Fruit fly (Drosophila melanogaster): ENCODE measurements around the gene SP1029.

SP1029 gene

dm6 chr3R:29257890-29258691 is 7.8 kb upstream of the SP1029 start:
- no peak for TF ChIP-seq Optix (GFP tag; IDR thresholded peaks at IDR 0.05)
- TF ChIP-seq pnt (GFP tag; optimal IDR thresholded peaks at IDR 0.05), result no peak
- TF ChIP-seq dmrt99B (tag; optimal IDR thresholded peaks at IDR 0.05), result no peak
- TF ChIP-seq HLH54F (GFP tag; optimal IDR thresholded peaks at IDR 0.05), result no peak
- TF ChIP-seq bigmax (GFP tag; optimal IDR thresholded peaks at IDR 0.05), result no peak
- no peak for TF ChIP-seq unpg (GFP tag; optimal IDR thresholded peaks at IDR 0.05)
- no peak for TF ChIP-seq CG33557 (GFP tag; optimal IDR thresholded peaks at IDR 0.05)
- TF ChIP-seq MESR4 (GFP tag; optimal IDR thresholded peaks at IDR 0.05), result no peak
- no peak for TF ChIP-seq Sin3A (optimal IDR thresholded peaks at IDR 0.05)
- TF ChIP-seq Asciz (GFP tag; optimal IDR thresholded peaks at IDR 0.05), result no peak
- TF ChIP-seq hb (GFP tag; IDR thresholded peaks at IDR 0.05; ENCODE audit: partially characterized antibody), result no peak
- TF ChIP-seq CG1647 (GFP tag; optimal IDR thresholded peaks at IDR 0.05), result no peak
- no peak for TF ChIP-seq CG10209 (GFP tag; optimal IDR thresholded peaks at IDR 0.05)
- peak; percentile 50 for TF ChIP-seq nerfin-1 (tag; optimal IDR thresholded peaks at IDR 0.05)
- TF ChIP-seq CG6765 (GFP tag; optimal IDR thresholded peaks at IDR 0.05), result no peak
- no peak for TF ChIP-seq Sry-β (GFP tag; optimal IDR thresholded peaks at IDR 0.05)
- no peak for TF ChIP-seq rib (GFP tag; IDR thresholded peaks at IDR 0.05)
- no peak for TF ChIP-seq org-1 (GFP tag; optimal IDR thresholded peaks at IDR 0.05)
- TF ChIP-seq CG9932 (GFP tag; IDR thresholded peaks at IDR 0.05), result no peak
- no peak for TF ChIP-seq lmd (GFP tag; IDR thresholded peaks at IDR 0.05)
- TF ChIP-seq dmrt11E (tag; optimal IDR thresholded peaks at IDR 0.05), result no peak
- no peak for TF ChIP-seq E2f2 (GFP tag; IDR thresholded peaks at IDR 0.05)
- TF ChIP-seq Abd-B (GFP tag; optimal IDR thresholded peaks at IDR 0.05), result no peak
- TF ChIP-seq CG7745 (tag; optimal IDR thresholded peaks at IDR 0.05), result no peak
- TF ChIP-seq HmgD (GFP tag; optimal IDR thresholded peaks at IDR 0.05), result no peak
- no peak for TF ChIP-seq CTCF (GFP tag; optimal IDR thresholded peaks at IDR 0.05)
- TF ChIP-seq insv (GFP tag; optimal IDR thresholded peaks at IDR 0.05), result peak in 1 of 2 experiments; percentile 95
- no peak for TF ChIP-seq CG11093 (GFP tag; IDR thresholded peaks at IDR 0.05)
- peak; percentile 41 for TF ChIP-seq kni (GFP tag; optimal IDR thresholded peaks at IDR 0.05)
- TF ChIP-seq CG1832 (GFP tag; optimal IDR thresholded peaks at IDR 0.05), result peak; percentile 60
- no peak for TF ChIP-seq CG18262 (tag; optimal IDR thresholded peaks at IDR 0.05)
- no peak for TF ChIP-seq B-H1 (GFP tag; IDR thresholded peaks at IDR 0.05)
- no peak for TF ChIP-seq CG14050 (GFP tag; IDR thresholded peaks at IDR 0.05)
- TF ChIP-seq CG6654 (GFP tag; optimal IDR thresholded peaks at IDR 0.05), result no peak
- TF ChIP-seq HLHmδ (GFP tag; optimal IDR thresholded peaks at IDR 0.05), result no peak
- peak; percentile 49 for TF ChIP-seq CG15479 (GFP tag; optimal IDR thresholded peaks at IDR 0.05)
- TF ChIP-seq toy (GFP tag; IDR thresholded peaks at IDR 0.05), result no peak
- TF ChIP-seq chn (GFP tag; optimal IDR thresholded peaks at IDR 0.05), result no peak
- no peak for TF ChIP-seq Ets97D (GFP tag; optimal IDR thresholded peaks at IDR 0.05)
- no peak for TF ChIP-seq schlank (tag; optimal IDR thresholded peaks at IDR 0.05)
- no peak for TF ChIP-seq lov (optimal IDR thresholded peaks at IDR 0.05)
- TF ChIP-seq lov (GFP tag; IDR thresholded peaks at IDR 0.05), result no peak
- TF ChIP-seq sim (GFP tag; IDR thresholded peaks at IDR 0.05), result no peak
- peak; percentile 27 for TF ChIP-seq nom (GFP tag; optimal IDR thresholded peaks at IDR 0.05)
- TF ChIP-seq CG8944 (GFP tag; optimal IDR thresholded peaks at IDR 0.05), result no peak
- TF ChIP-seq CG10274 (GFP tag; optimal IDR thresholded peaks at IDR 0.05), result no peak
- TF ChIP-seq Bteb2 (GFP tag; optimal IDR thresholded peaks at IDR 0.05), result no peak
- TF ChIP-seq Lpt (GFP tag; optimal IDR thresholded peaks at IDR 0.05), result no peak
- no peak for TF ChIP-seq crc (GFP tag; optimal IDR thresholded peaks at IDR 0.05)
- no peak for TF ChIP-seq Sox100B (GFP tag; optimal IDR thresholded peaks at IDR 0.05)
- TF ChIP-seq ase (GFP tag; IDR thresholded peaks at IDR 0.05), result no peak
